Worm (Caenorhabditis elegans): ENCODE results near the gene srlf-2.

Gene srlf-2

DNA sequence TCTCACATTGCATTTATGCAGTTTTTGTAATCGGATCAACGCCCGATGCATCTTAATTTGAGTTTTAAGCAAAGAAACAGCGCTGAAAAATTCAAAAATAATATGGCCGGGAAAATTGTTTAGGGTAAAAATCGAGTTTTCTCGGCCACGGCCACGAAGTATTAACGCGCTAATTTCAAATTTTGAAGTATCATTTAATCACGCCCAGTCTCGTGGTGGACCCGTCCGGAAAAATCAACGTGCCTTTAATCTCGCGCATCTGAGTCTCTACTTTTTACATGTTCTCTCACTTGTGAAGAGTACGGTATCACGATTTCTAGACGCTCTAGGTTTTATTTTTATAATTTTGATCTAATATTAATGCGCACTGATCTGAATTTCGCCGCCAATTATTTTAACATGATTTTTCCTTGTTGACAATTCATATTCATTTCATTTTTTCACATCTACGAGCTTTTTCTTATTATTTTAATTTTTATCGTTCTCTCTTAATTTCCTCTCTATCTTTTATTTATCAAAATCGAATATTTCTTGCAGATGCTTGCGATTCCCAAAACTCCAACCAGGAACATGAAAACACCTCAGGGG, 8.9 kb downstream of the srlf-2 start, which contains the start of the genes acdh-13 and mesp-1:
Gene acdh-13 (minus strand): TSS at position 51 of the 588 bp plus-strand sequence.
Gene mesp-1 (plus strand): TSS at position 538 of the 588 bp plus-strand sequence.
- TF ChIP-seq hlh-4 (tag; optimal IDR thresholded peaks at IDR 0.05) (no peak), nhr-76 (tag; optimal IDR thresholded peaks at IDR 0.05) (no peak), dpl-1 (GFP tag; optimal IDR thresholded peaks at IDR 0.05) (peak; percentile 88 to 93 (median 91)), nhr-85 (tag) (peak; percentile 62), unc-30 (tag; optimal IDR thresholded peaks at IDR 0.05) (no peak), ztf-11 (tag; optimal IDR thresholded peaks at IDR 0.05) (peak in 1 of 2 experiments; percentile 66), nhr-77 (tag; optimal IDR thresholded peaks at IDR 0.05) (no peak), nhr-84 (tag; optimal IDR thresholded peaks at IDR 0.05) (no peak), aha-1 (tag; optimal IDR thresholded peaks at IDR 0.05) (no peak), fkh-10 (GFP tag; optimal IDR thresholded peaks at IDR 0.05) (no peak), unc-98 (GFP tag; IDR thresholded peaks at IDR 0.05) (no peak), pqm-1 (tag; optimal IDR thresholded peaks at IDR 0.05) (no peak), nhr-20 (tag; optimal IDR thresholded peaks at IDR 0.05) (peak; percentile 53), blmp-1 (tag; optimal IDR thresholded peaks at IDR 0.05) (peak; percentile 16), fkh-4 (tag; optimal IDR thresholded peaks at IDR 0.05; ENCODE audit: borderline replicate concordance) (peak; percentile 62), ces-1 (GFP tag; optimal IDR thresholded peaks at IDR 0.05) (no peak), lsy-2 (tag; optimal IDR thresholded peaks at IDR 0.05) (peak; percentile 43 to 66), rnt-1 (tag; optimal IDR thresholded peaks at IDR 0.05) (peak; percentile 95), tlp-1 (tag; optimal IDR thresholded peaks at IDR 0.05) (no peak), nhr-47 (tag; optimal IDR thresholded peaks at IDR 0.05) (peak; percentile 70), alr-1 (tag; optimal IDR thresholded peaks at IDR 0.05; ENCODE audit: borderline replicate concordance) (no peak), nhr-28 (tag; optimal IDR thresholded peaks at IDR 0.05) (no peak), elt-3 (tag; optimal IDR thresholded peaks at IDR 0.05) (peak in 1 of 6 experiments; percentile 27), nhr-71 (tag; optimal IDR thresholded peaks at IDR 0.05) (peak; percentile 67), unc-86 (tag; optimal IDR thresholded peaks at IDR 0.05) (peak; percentile 10), lin-14 (GFP tag; optimal IDR thresholded peaks at IDR 0.05) (no peak), fkh-8 (tag; optimal IDR thresholded peaks at IDR 0.05) (peak; percentile 29), nhr-19 (GFP tag; conservative IDR thresholded peaks at IDR 0.05) (no peak), isw-1 (GFP tag; IDR thresholded peaks at IDR 0.05) (no peak), nhr-12 (tag; optimal IDR thresholded peaks at IDR 0.05) (no peak), lin-35 (GFP tag; optimal IDR thresholded peaks at IDR 0.05) (peak; percentile 92 to 94), C04F5.9 (tag; optimal IDR thresholded peaks at IDR 0.05) (no peak), hlh-17 (GFP tag; optimal IDR thresholded peaks at IDR 0.05; ENCODE audit: borderline replicate concordance) (no peak), ceh-8 (GFP tag; optimal IDR thresholded peaks at IDR 0.05) (no peak), lin-15B (tag; optimal IDR thresholded peaks at IDR 0.05) (no peak), lin-39 (tag; optimal IDR thresholded peaks at IDR 0.05) (no peak), ceh-90 (tag; optimal IDR thresholded peaks at IDR 0.05) (peak; percentile 84), pax-3 (tag; optimal IDR thresholded peaks at IDR 0.05) (peak; percentile 64), lir-3 (tag; optimal IDR thresholded peaks at IDR 0.05; ENCODE audit: poor library complexity) (peak; percentile 82), sox-4 (tag; optimal IDR thresholded peaks at IDR 0.05) (peak; percentile 19), mdl-1 (tag; optimal IDR thresholded peaks at IDR 0.05) (no peak), dsc-1 (tag; optimal IDR thresholded peaks at IDR 0.05) (peak; percentile 46), zag-1 (tag; optimal IDR thresholded peaks at IDR 0.05) (no peak), jun-1 (tag; optimal IDR thresholded peaks at IDR 0.05) (no peak), ceh-88 (GFP tag; IDR thresholded peaks at IDR 0.05) (no peak), fos-1 (tag; optimal IDR thresholded peaks at IDR 0.05) (no peak), sup-37 (GFP tag; optimal IDR thresholded peaks at IDR 0.05) (no peak), aly-2 (tag; optimal IDR thresholded peaks at IDR 0.05) (no peak), C34B4.2 (tag; optimal IDR thresholded peaks at IDR 0.05) (no peak), hpl-2 (GFP tag; optimal IDR thresholded peaks at IDR 0.05) (no peak), mef-2 (tag; optimal IDR thresholded peaks at IDR 0.05) (no peak), ztf-4 (tag; optimal IDR thresholded peaks at IDR 0.05) (no peak), nhr-237 (tag; optimal IDR thresholded peaks at IDR 0.05) (no peak)

Data from whole organism, L1 larva.